Worm (Caenorhabditis elegans) whole organism, L1 larva: ENCODE measurements around the gene znfx-1.

Source experiments
- C04F5.9 ChIP-seq: sonication (generic microtip); optimal IDR thresholded peaks from 2 replicates; lab custom pipeline; 2016; ENCODE audit warnings: missing genetic modification characterization, missing compliant biosample characterization
- C16A3.4 ChIP-seq: fragments of 150-350 bp; optimal IDR thresholded peaks from 2 replicates; lab custom pipeline; 2014; ENCODE audit warnings: missing biosample characterization, missing genetic modification characterization
- F16B12.6 ChIP-seq: fragments of 150-350 bp; optimal IDR thresholded peaks from 2 replicates; lab custom pipeline; 2014; ENCODE audit warnings: missing biosample characterization, missing genetic modification characterization
- aha-1 ChIP-seq: fragments of 150-350 bp; optimal IDR thresholded peaks from 2 replicates; lab custom pipeline; 2014; ENCODE audit warnings: missing biosample characterization, missing genetic modification characterization
- ama-1 ChIP-seq: fragments of 150-350 bp; optimal IDR thresholded peaks from 2 replicates; lab custom pipeline; 2014
- blmp-1 ChIP-seq: fragments of 150-350 bp; optimal IDR thresholded peaks from 2 replicates; lab custom pipeline; 2014; ENCODE audit warnings: missing biosample characterization, missing genetic modification characterization
- ceh-82 ChIP-seq, 3 experiments: fragments of 150-350 bp in 1 of 3; sonication (generic microtip) in 2 of 3; optimal IDR thresholded peaks; 2 replicates each; lab custom pipeline; 2014 to 2017; ENCODE audit warnings: missing biosample characterization in 3 of 3, missing genetic modification characterization in 3 of 3
- dpl-1 ChIP-seq, 3 experiments: fragments of 150-350 bp in 2 of 3; sonication (generic microtip) in 1 of 3; optimal IDR thresholded peaks; 2 replicates each; lab custom pipeline; 2014 to 2017; ENCODE audit warnings: missing biosample characterization in 3 of 3, missing genetic modification characterization in 3 of 3, missing genetic modification reagents in 3 of 3
- efl-1 ChIP-seq, 4 experiments: fragments of 150-350 bp; optimal IDR thresholded peaks in 3 of 4; peaks in 1 of 4; 1 replicate in 1 of 4; 2 replicates in 3 of 4; lab custom pipeline; 2014; ENCODE audit warnings: missing biosample characterization in 2 of 4, missing genetic modification characterization in 2 of 4, missing genetic modification reagents in 2 of 4
- efl-3 ChIP-seq: fragments of 200-800 bp; sonication (Bioruptor generic); optimal IDR thresholded peaks from 2 replicates; lab custom pipeline; 2018; ENCODE audit warnings: mild to moderate bottlenecking, missing genetic modification characterization, missing compliant biosample characterization
- egl-13 ChIP-seq: sonication (generic microtip); optimal IDR thresholded peaks from 2 replicates; lab custom pipeline; 2016; ENCODE audit warnings: missing genotype, missing genetic modification reagents, missing genetic modification characterization, missing compliant biosample characterization
- egl-27 ChIP-seq, 2 experiments: fragments of 150-350 bp in 1 of 2; sonication (generic microtip); optimal IDR thresholded peaks; 3 replicates each; lab custom pipeline; 2017 to 2018; ENCODE audit warnings: missing biosample characterization in 2 of 2, missing genetic modification characterization in 2 of 2, missing genetic modification reagents in 2 of 2
- elt-2 ChIP-seq: sonication (generic microtip); optimal IDR thresholded peaks from 2 replicates; lab custom pipeline; 2016; ENCODE audit warnings: missing genetic modification characterization, mild to moderate bottlenecking, inconsistent platforms, missing compliant biosample characterization, missing genetic modification reagents
- hpl-2 ChIP-seq: fragments of 150-350 bp; optimal IDR thresholded peaks from 2 replicates; lab custom pipeline; 2014; ENCODE audit warnings: missing biosample characterization, missing genetic modification reagents, missing genetic modification characterization
- jun-1 ChIP-seq: fragments of 150-350 bp; optimal IDR thresholded peaks from 2 replicates; lab custom pipeline; 2014; ENCODE audit warnings: missing biosample characterization, missing genetic modification reagents, missing genetic modification characterization
- lin-13 ChIP-seq: fragments of 150-350 bp; optimal IDR thresholded peaks from 2 replicates; lab custom pipeline; 2014; ENCODE audit warnings: missing biosample characterization, missing genetic modification reagents, missing genetic modification characterization
- lin-35 ChIP-seq, 2 experiments: fragments of 150-350 bp; optimal IDR thresholded peaks; 2 replicates each; lab custom pipeline; 2014; ENCODE audit warnings: missing biosample characterization in 2 of 2, missing genetic modification characterization in 2 of 2, missing genetic modification reagents in 2 of 2
- lin-39 ChIP-seq: fragments of 150-350 bp; optimal IDR thresholded peaks from 2 replicates; lab custom pipeline; 2014; ENCODE audit warnings: missing biosample characterization, missing genetic modification reagents, missing genetic modification characterization
- lir-3 ChIP-seq: sonication (generic microtip); optimal IDR thresholded peaks from 2 replicates; lab custom pipeline; 2016; ENCODE audit warnings: mild to moderate bottlenecking, missing genetic modification characterization, moderate library complexity, missing compliant biosample characterization; ENCODE audit not compliant: poor library complexity
- mep-1 ChIP-seq: fragments of 150-350 bp; optimal IDR thresholded peaks from 2 replicates; lab custom pipeline; 2014; ENCODE audit warnings: missing biosample characterization, missing genetic modification characterization
- nhr-11 ChIP-seq: fragments of 150-350 bp; optimal IDR thresholded peaks from 2 replicates; lab custom pipeline; 2014; ENCODE audit warnings: missing biosample characterization, missing genetic modification characterization
- nhr-237 ChIP-seq: fragments of 150-350 bp; optimal IDR thresholded peaks from 2 replicates; lab custom pipeline; 2014; ENCODE audit warnings: missing biosample characterization, missing genetic modification characterization
- nhr-71 ChIP-seq: sonication (generic microtip); optimal IDR thresholded peaks from 2 replicates; lab custom pipeline; 2016; ENCODE audit warnings: mild to moderate bottlenecking, missing genetic modification characterization, moderate library complexity, missing compliant biosample characterization
- nhr-84 ChIP-seq: sonication (generic microtip); optimal IDR thresholded peaks from 2 replicates; lab custom pipeline; 2017; ENCODE audit warnings: missing biosample characterization, missing genetic modification characterization
- nhr-90 ChIP-seq: sonication (generic microtip); optimal IDR thresholded peaks from 2 replicates; lab custom pipeline; 2016; ENCODE audit warnings: mild to moderate bottlenecking, missing genetic modification characterization, missing compliant biosample characterization; ENCODE audit not compliant: poor library complexity
- skn-1 ChIP-seq: fragments of 150-350 bp; optimal IDR thresholded peaks from 2 replicates; lab custom pipeline; 2014; ENCODE audit warnings: missing biosample characterization, missing genetic modification characterization
- snpc-4 ChIP-seq: fragments of 150-350 bp; optimal IDR thresholded peaks from 2 replicates; lab custom pipeline; 2014; ENCODE audit warnings: missing biosample characterization, missing genetic modification characterization
- swsn-7 ChIP-seq: sonication (generic microtip); optimal IDR thresholded peaks from 2 replicates; lab custom pipeline; 2016; ENCODE audit warnings: missing genetic modification characterization, missing compliant biosample characterization
- unc-130 ChIP-seq: fragments of 150-350 bp; optimal IDR thresholded peaks from 2 replicates; lab custom pipeline; 2017; ENCODE audit warnings: missing biosample characterization, missing genetic modification characterization, inconsistent platforms
- unc-30 ChIP-seq: sonication (generic microtip); optimal IDR thresholded peaks from 2 replicates; lab custom pipeline; 2017; ENCODE audit warnings: missing biosample characterization, missing genetic modification characterization
- unc-62 ChIP-seq: fragments of 150-350 bp; optimal IDR thresholded peaks from 2 replicates; lab custom pipeline; 2014; ENCODE audit warnings: missing biosample characterization, missing genetic modification reagents, missing genetic modification characterization
- xbp-1 ChIP-seq: sonication (generic microtip); optimal IDR thresholded peaks from 2 replicates; lab custom pipeline; 2016; ENCODE audit warnings: missing genetic modification characterization, missing compliant biosample characterization
- zag-1 ChIP-seq: fragments of 150-350 bp; optimal IDR thresholded peaks from 2 replicates; lab custom pipeline; 2014; ENCODE audit warnings: missing biosample characterization, missing genetic modification characterization
- zip-4 ChIP-seq: fragments of 200-800 bp; sonication (Bioruptor generic); optimal IDR thresholded peaks from 2 replicates; lab custom pipeline; 2018; ENCODE audit warnings: mild to moderate bottlenecking, missing genetic modification characterization, moderate library complexity, missing compliant biosample characterization
- ztf-4 ChIP-seq: fragments of 150-350 bp; optimal IDR thresholded peaks from 2 replicates; lab custom pipeline; 2014; ENCODE audit warnings: missing biosample characterization, missing genetic modification characterization

The znfx-1 gene

ce11 chrII:9169450-9169960 is 44.0 kb upstream of the znfx-1 start, which contains the start of gene dpl-1 (continued):
- TF ChIP-seq snpc-4 (tag; lab: Kevin White, UChicago) (no peak), swsn-7 (tag; lab: Kevin White, UChicago) (peak; percentile 25), nhr-237 (tag; lab: Kevin White, UChicago) (no peak), lir-3 (tag; lab: Kevin White, UChicago) (no peak), nhr-71 (peak; percentile 46), zag-1 (no peak), blmp-1 (tag; lab: Kevin White, UChicago) (peak; percentile 33), lin-35 (GFP tag; optimal IDR thresholded peaks at IDR 0.05; lab: Kevin White, UChicago) (peak; percentile 73 to 95), nhr-90 (no peak), ama-1 (no peak), xbp-1 (tag; lab: Kevin White, UChicago) (peak; percentile 23), C04F5.9 (no peak), lin-39 (tag; lab: Kevin White, UChicago) (no peak), C16A3.4 (peak; percentile 59), unc-130 (peak; percentile 40), nhr-84 (tag; lab: Kevin White, UChicago) (no peak), unc-62 (no peak), mep-1 (peak; percentile 32), F16B12.6 (peak; percentile 31), egl-27 (tag; optimal IDR thresholded peaks at IDR 0.05; lab: Kevin White, UChicago) (no peak), ceh-82 (tag; optimal IDR thresholded peaks at IDR 0.05; lab: Kevin White, UChicago) (peak in 1 of 3 experiments; percentile 26)

- TF ChIP-seq unc-30 (tag; lab: Kevin White, UChicago) (no peak), jun-1 (tag; lab: Kevin White, UChicago) (no peak), zag-1 (no peak), ztf-4 (no peak), aha-1 (tag; lab: Kevin White, UChicago) (peak; percentile 66), elt-2 (tag; lab: Kevin White, UChicago) (no peak), nhr-11 (tag; lab: Kevin White, UChicago) (no peak), efl-3 (GFP tag; lab: Kevin White, UChicago) (no peak)
- TF ChIP-seq, all 84 proteins: peak for 1
Observed at ce11 chrII:9170048-9170447, 43.4 kb upstream of the znfx-1 start.

- TF ChIP-seq hpl-2 (GFP tag; lab: Kevin White, UChicago) = no peak
- no peak for TF ChIP-seq egl-13
- no peak for TF ChIP-seq skn-1 (tag; lab: Kevin White, UChicago)
- no peak for TF ChIP-seq lin-35 (GFP tag; optimal IDR thresholded peaks at IDR 0.05; lab: Kevin White, UChicago)
- no peak for TF ChIP-seq zip-4 (GFP tag; lab: Kevin White, UChicago)
- no peak for TF ChIP-seq unc-130
- TF ChIP-seq lin-13 (GFP tag; lab: Kevin White, UChicago) = no peak
Observed at ce11 chrII:9170851-9171250, 42.6 kb upstream of the znfx-1 start.

ce11 chrII:9171466-9172187 is 41.8 kb upstream of the znfx-1 start:
- TF ChIP-seq aha-1 (tag; lab: Kevin White, UChicago) (peak; percentile 14), dpl-1 (GFP tag; optimal IDR thresholded peaks at IDR 0.05; lab: Kevin White, UChicago) (peak in 1 of 3 experiments; percentile 17), mep-1 (no peak), efl-1 (optimal IDR thresholded peaks at IDR 0.05; lab: Kevin White, UChicago) (no peak), efl-1 (GFP tag; optimal IDR thresholded peaks at IDR 0.05 in 1 of 2; lab: Kevin White, UChicago) (peak in 1 of 2 experiments; percentile 51)
